Fruit fly (Drosophila melanogaster) Kc167 (cell line): ENCODE data around the gene CG7565.

Source experiments
- Myc ChIP-seq: fragments of >200 bp; optimal IDR thresholded peaks from 2 replicates; lab custom pipeline; 2017; ENCODE audit warnings: missing external identifiers
- Sin3A ChIP-seq: fragments of >200 bp; optimal IDR thresholded peaks from 2 replicates; lab custom pipeline; 2018; ENCODE audit warnings: missing external identifiers
- h ChIP-seq: fragments of >200 bp; optimal IDR thresholded peaks from 3 replicates; lab custom pipeline; 2018; ENCODE audit warnings: missing external identifiers
- insv ChIP-seq: fragments of >200 bp; optimal IDR thresholded peaks from 3 replicates; lab custom pipeline; 2018; ENCODE audit warnings: missing external identifiers
- psq ChIP-seq: fragments of >200 bp; optimal IDR thresholded peaks from 2 replicates; lab custom pipeline; 2017; ENCODE audit warnings: missing external identifiers
- ttk ChIP-seq: sonication (Bioruptor generic); optimal IDR thresholded peaks from 2 replicates; lab custom pipeline; 2017; ENCODE audit warnings: missing external identifiers

CG7565 gene

DNA sequence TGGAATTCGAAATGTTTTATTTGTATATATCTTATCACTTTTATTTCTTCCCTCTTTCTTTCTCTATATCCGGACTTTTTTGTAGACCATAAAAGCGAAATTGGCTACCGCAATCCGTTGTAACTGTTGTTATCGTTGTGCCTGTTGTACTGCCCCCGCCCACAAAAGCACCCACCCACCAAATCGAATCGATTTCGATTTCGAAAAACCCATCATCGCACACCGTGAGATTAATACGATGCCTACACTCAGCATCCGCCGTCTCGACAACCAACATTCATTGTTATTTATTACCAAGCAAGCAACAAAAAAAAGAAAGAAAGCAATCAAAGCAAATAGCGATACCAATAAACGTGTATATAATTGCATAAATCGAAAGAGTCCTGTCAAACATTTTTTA lies 16.6 kb upstream of the CG7565 start:
- TF ChIP-seq h (lab: Kevin White, UChicago) (no peak), Sin3A (lab: Kevin White, UChicago) (no peak), psq (lab: Kevin White, UChicago) (no peak), Myc (lab: Kevin White, UChicago) (no peak), ttk (lab: Kevin White, UChicago) (no peak), insv (lab: Kevin White, UChicago) (no peak)

DNA sequence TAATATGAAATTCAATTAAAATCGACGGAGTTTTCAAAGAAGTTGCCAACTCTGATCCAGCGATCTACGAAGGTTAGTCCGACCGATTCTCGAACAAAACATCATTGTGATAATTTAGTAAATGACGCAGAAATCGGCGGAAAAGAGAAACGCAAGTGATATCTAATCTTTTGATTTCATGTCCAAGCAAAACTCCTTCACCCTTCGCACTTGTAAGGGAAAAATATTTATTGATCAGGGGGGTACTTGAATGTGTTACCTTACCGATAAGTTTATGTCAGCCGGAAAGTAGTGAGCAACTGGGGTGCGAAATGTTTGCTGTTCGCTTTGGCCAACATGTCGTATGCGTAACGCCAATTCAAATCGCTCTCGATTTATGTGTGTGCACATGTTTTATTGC lies 5.5 kb upstream of the CG7565 start:
- TF ChIP-seq psq (lab: Kevin White, UChicago) (no peak), insv (lab: Kevin White, UChicago) (no peak), ttk (lab: Kevin White, UChicago) (no peak), Sin3A (lab: Kevin White, UChicago) (no peak), h (lab: Kevin White, UChicago) (no peak)

DNA sequence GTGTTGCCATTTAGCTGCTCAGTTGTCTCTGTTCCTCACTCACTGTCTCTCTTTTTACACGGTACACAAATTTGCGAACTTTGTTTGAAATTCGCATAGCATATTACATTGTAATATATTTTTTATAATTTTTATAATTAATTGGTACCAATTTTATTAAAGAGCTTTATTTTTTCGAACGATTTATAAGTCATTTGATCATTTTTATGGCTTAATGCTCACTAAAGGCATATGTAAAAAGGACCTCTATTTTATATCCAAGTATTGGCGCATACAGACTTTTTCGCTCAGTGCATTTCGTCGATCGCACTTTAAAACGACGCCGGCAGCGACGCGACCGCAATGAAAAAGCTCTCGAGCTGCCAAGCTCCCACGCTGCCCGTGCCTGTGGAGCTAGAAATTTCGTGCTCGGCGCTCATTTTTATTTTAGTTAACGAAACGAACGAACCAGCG lies 4.5 kb upstream of the CG7565 start:
- TF ChIP-seq psq (lab: Kevin White, UChicago) (no peak), h (lab: Kevin White, UChicago) (no peak), insv (lab: Kevin White, UChicago) (no peak), Myc (lab: Kevin White, UChicago) (no peak), ttk (lab: Kevin White, UChicago) (no peak), Sin3A (lab: Kevin White, UChicago) (no peak)

DNA sequence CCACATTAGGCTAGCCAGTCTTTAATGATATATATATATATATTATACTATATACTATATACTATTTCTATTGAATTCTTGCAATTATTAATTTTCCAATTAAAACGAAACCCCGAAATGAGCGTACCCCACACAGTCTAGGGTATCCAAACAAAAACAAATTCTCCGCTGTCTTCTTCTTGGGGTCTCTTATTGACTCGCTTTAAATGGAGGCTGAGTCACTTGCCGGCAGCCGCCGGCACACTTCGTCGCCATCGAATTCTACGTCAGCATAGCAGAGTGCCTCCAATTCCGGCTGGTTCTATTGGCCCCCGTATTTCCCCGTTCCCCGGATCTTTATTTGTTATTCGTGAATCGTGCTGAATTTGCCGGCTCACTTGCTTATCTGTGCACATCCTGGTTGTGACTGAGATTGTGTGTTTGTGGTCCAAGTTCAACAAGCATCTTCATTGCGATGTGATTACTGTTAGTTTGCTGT lies 3.1 kb upstream of the CG7565 start:
- no peak for TF ChIP-seq ttk (lab: Kevin White, UChicago)
- TF ChIP-seq Myc (lab: Kevin White, UChicago) = no peak
- no peak for TF ChIP-seq psq (lab: Kevin White, UChicago)
- no peak for TF ChIP-seq Sin3A (lab: Kevin White, UChicago)
- TF ChIP-seq insv (lab: Kevin White, UChicago) = no peak

DNA sequence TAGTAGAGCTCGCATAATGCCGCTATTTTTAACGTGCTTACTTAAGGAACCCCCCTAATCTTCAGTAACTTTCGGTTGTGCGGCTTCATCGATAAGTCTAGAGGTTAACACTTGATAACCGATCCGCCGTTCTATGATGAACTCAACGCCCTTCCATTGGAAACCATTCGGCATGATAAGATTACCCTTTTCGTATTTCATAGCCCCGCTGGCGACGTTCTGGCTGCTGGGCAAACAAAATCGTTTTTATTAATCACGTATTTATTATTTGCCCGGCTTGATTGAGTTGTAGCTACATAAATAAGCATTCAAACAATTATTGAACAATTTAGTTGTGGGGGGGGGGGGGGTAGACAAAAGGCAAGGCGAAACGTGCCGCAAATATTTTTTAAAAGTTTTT lies 2.0 kb upstream of the CG7565 start:
- no peak for TF ChIP-seq Myc (lab: Kevin White, UChicago)
- TF ChIP-seq h (lab: Kevin White, UChicago) = no peak
- TF ChIP-seq Sin3A (lab: Kevin White, UChicago) = no peak
- TF ChIP-seq insv (lab: Kevin White, UChicago) = no peak

DNA sequence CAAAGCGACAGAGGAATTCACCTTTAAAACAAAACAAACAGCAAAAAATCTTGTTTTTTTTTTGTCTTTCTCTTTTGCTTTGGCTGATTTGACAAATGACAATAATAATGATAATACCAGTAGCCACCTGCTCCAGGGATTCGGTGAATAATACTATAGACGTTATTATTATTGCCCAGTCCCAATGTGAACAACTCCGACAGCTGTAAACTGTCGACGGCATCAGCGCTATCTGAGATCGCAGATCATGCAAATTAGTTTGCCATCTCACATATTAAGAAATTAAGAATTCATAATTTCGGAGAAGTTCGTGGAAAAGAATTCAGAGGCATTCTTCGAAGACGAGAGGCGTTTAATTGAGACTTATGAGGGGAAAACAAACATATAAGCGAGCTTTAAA lies 5.4 kb downstream of the CG7565 start:
- TF ChIP-seq ttk (lab: Kevin White, UChicago) (no peak), Myc (lab: Kevin White, UChicago) (no peak), Sin3A (lab: Kevin White, UChicago) (no peak), insv (lab: Kevin White, UChicago) (no peak), psq (lab: Kevin White, UChicago) (no peak), h (lab: Kevin White, UChicago) (no peak)

DNA sequence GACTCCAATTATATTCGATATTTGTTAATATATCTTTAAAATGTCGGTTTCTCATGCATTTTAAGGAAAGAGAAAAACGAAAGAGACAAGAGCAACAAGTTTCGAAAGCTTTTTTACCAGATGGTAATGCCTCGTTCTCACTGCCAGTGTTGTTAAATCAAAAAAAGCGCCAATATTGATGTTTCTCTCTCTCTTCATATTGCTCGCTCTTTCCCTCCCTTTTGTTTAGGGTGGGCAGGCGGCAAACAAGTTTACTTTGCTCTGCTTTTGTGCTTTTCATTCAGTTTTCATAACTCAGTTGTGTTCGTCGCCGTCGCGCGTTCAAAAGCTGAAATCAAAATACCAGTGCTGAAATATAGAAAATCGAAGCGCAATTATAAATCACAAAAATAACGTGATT lies 9.8 kb downstream of the CG7565 start:
- no peak for TF ChIP-seq psq (lab: Kevin White, UChicago)
- TF ChIP-seq Sin3A (lab: Kevin White, UChicago) = no peak
- TF ChIP-seq Myc (lab: Kevin White, UChicago) = no peak
- TF ChIP-seq h (lab: Kevin White, UChicago) = no peak
- no peak for TF ChIP-seq insv (lab: Kevin White, UChicago)
- TF ChIP-seq ttk (lab: Kevin White, UChicago) = no peak

DNA sequence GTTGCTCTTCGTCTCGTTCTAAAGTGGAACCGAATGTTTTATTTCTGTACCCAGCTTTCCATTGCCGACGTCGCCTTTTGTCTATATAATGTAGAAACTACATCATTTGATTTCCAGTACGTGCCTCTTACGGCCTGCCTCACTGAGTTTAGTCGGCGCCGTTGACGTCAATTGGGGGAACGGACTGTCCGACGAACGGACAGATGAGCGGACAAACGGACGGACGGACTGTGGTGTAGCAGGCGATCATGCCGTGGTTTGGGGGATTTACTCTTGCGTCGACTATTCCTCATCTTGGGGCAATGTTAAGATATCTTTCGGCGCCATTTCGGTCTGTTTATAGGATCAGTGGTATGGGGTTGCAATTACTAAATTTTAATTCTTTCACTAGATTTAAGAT lies 10.8 kb downstream of the CG7565 start:
- TF ChIP-seq h (lab: Kevin White, UChicago) (no peak), psq (lab: Kevin White, UChicago) (no peak), ttk (lab: Kevin White, UChicago) (no peak), Myc (lab: Kevin White, UChicago) (no peak), Sin3A (lab: Kevin White, UChicago) (no peak), insv (lab: Kevin White, UChicago) (no peak)

DNA sequence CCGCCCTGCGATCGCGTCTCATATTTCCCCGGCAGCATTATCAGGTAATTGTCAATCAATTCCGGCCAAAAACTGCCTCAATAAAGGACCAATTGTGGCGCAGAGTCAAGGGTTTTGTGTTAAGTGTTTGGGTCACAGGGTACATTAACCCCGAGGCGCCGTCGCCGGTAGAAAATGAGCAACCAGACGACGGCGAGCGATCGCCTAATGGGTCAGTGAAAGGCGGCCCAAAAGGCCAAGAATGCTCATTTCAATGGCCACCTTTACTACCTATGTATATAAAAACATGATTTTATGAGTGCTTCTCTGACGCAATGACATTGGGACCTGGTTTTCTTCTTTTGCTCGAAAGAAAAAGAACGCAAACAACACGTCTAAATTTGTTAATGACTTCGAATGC lies 12.0 kb downstream of the CG7565 start:
- no peak for TF ChIP-seq psq (lab: Kevin White, UChicago)
- no peak for TF ChIP-seq Sin3A (lab: Kevin White, UChicago)
- TF ChIP-seq h (lab: Kevin White, UChicago) = no peak
- TF ChIP-seq ttk (lab: Kevin White, UChicago) = no peak
- no peak for TF ChIP-seq insv (lab: Kevin White, UChicago)
- TF ChIP-seq Myc (lab: Kevin White, UChicago) = no peak

DNA sequence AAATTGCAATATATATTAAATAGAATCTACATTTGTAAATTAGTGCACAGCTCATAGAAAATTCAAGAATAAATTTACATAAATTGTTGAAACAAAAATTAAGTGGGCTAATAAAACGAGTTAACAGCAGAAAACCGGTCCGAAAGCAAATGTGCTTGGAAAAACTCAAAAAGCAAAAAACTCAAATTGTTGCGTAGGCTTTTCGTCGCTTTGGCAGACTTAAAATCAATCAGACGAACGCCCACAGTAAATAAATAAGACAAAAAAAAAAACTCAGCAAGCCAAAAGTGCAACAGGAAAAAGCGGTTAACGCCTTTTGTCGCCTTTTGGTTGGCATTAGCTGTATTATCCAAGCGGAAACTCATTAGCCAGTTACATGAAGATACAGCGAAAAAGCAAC lies 13.6 kb downstream of the CG7565 start:
- TF ChIP-seq h (lab: Kevin White, UChicago) (no peak), psq (lab: Kevin White, UChicago) (no peak), Myc (lab: Kevin White, UChicago) (no peak), insv (lab: Kevin White, UChicago) (no peak), ttk (lab: Kevin White, UChicago) (no peak), Sin3A (lab: Kevin White, UChicago) (no peak)

DNA sequence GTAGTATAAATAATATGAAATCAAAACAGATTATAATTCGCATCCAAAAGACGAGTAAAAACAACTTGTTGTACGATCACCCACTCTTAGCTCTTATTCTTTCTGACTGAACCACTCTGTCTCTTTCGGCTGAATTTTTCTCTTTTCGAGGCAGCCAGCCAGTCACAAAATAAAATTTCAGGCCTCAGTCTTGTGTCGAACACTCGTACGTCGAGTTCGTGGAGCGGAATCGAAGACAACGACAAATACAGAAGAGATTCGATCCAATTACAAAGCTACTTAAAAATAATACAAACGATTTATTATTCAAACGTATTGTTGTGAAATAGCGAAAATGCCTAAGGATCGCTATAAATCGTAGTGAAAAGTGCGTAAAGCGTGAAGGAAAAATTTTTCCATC lies 14.4 kb downstream of the CG7565 start:
- TF ChIP-seq psq (lab: Kevin White, UChicago) = no peak
- TF ChIP-seq Myc (lab: Kevin White, UChicago) = no peak
- no peak for TF ChIP-seq ttk (lab: Kevin White, UChicago)
- TF ChIP-seq insv (lab: Kevin White, UChicago) = no peak
- TF ChIP-seq h (lab: Kevin White, UChicago) = no peak
- no peak for TF ChIP-seq Sin3A (lab: Kevin White, UChicago)

DNA sequence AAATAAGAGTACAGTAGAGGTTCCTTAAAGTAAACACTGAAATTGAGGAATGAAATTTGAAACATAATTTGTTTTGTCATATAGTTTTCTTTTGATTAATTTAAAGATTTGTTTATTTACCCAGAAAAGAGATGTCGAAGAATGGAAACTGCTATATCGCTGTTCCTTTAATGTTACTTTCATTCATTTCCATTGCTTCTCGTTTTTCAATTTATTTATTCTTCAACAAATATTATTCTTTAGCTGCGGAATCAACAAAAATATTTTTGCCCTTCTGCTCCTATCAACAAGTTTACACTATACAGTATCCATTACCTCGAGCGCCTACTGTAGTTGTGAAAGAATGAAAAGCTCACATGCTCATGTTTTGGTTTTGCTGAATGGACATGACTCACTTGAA lies 15.4 kb downstream of the CG7565 start:
- TF ChIP-seq insv (lab: Kevin White, UChicago) (no peak), h (lab: Kevin White, UChicago) (no peak), ttk (lab: Kevin White, UChicago) (no peak), psq (lab: Kevin White, UChicago) (no peak), Myc (lab: Kevin White, UChicago) (no peak), Sin3A (lab: Kevin White, UChicago) (no peak)
